Fruit fly (Drosophila melanogaster): ENCODE results near the gene Rdh.

The Rdh gene

dm6 chr3L:3814010-3814833 is 11.0 kb upstream of the Rdh start, which contains the start of gene Scsalpha1:
TSS of gene Scsalpha1 (plus strand) at chr3L:3814211.
- TF ChIP-seq usp (GFP tag; optimal IDR thresholded peaks at IDR 0.05) (no peak), psq (optimal IDR thresholded peaks at IDR 0.05) (no peak), CG8478 (optimal IDR thresholded peaks at IDR 0.05) (no peak), Dll (optimal IDR thresholded peaks at IDR 0.05) (no peak), EcR (GFP tag; optimal IDR thresholded peaks at IDR 0.05) (no peak), pan (optimal IDR thresholded peaks at IDR 0.05) (no peak)

- TF ChIP-seq pan (optimal IDR thresholded peaks at IDR 0.05) (no peak), EcR (GFP tag; optimal IDR thresholded peaks at IDR 0.05) (no peak), CG8478 (optimal IDR thresholded peaks at IDR 0.05) (no peak), usp (GFP tag; optimal IDR thresholded peaks at IDR 0.05) (no peak), psq (optimal IDR thresholded peaks at IDR 0.05) (no peak), Dll (optimal IDR thresholded peaks at IDR 0.05) (no peak)
Observed at dm6 chr3L:3816254-3816653, 9.0 kb upstream of the Rdh start, which contains the start of gene Acp63F. TSS of gene Acp63F (minus strand) at chr3L:3816354.

dm6 chr3L:3816772-3817483 is 8.3 kb upstream of the Rdh start:
- TF ChIP-seq pan (optimal IDR thresholded peaks at IDR 0.05): no peak
- TF ChIP-seq usp (GFP tag; optimal IDR thresholded peaks at IDR 0.05): no peak
- no peak for TF ChIP-seq Dll (optimal IDR thresholded peaks at IDR 0.05)
- no peak for TF ChIP-seq CG8478 (optimal IDR thresholded peaks at IDR 0.05)
- no peak for TF ChIP-seq psq (optimal IDR thresholded peaks at IDR 0.05)
- no peak for TF ChIP-seq EcR (GFP tag; optimal IDR thresholded peaks at IDR 0.05)

dm6 chr3L:3818566-3819325 is 6.5 kb upstream of the Rdh start, which contains the start of gene enc:
TSS of gene enc (plus strand) at chr3L:3818679.
- no peak for TF ChIP-seq psq (optimal IDR thresholded peaks at IDR 0.05)
- no peak for TF ChIP-seq usp (GFP tag; optimal IDR thresholded peaks at IDR 0.05)
- TF ChIP-seq Dll (optimal IDR thresholded peaks at IDR 0.05): no peak
- TF ChIP-seq CG8478 (optimal IDR thresholded peaks at IDR 0.05): no peak
- TF ChIP-seq pan (optimal IDR thresholded peaks at IDR 0.05): no peak
- TF ChIP-seq EcR (GFP tag; optimal IDR thresholded peaks at IDR 0.05): no peak

DNA sequence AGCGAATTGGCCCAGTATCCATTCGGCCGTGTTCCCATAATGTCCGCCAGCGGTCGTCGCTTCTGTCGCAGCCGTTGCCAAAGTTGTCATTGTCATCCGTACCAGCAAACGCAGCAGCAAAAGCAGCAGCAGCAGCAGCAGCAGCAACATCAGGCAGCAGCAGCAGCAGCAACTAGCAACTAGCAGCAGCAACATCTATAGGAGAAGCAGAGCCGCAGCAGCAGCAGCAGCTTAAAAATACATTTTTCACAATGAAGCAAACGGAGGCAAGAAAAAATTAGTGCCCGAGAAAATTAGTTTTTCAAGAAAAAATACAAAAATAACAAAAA is 200 bp downstream of the Rdh start:
- TF ChIP-seq Dll (optimal IDR thresholded peaks at IDR 0.05) (no peak), EcR (GFP tag; optimal IDR thresholded peaks at IDR 0.05) (no peak), psq (optimal IDR thresholded peaks at IDR 0.05) (no peak), usp (GFP tag; optimal IDR thresholded peaks at IDR 0.05) (no peak), CG8478 (optimal IDR thresholded peaks at IDR 0.05) (no peak), pan (optimal IDR thresholded peaks at IDR 0.05) (no peak)

- TF ChIP-seq psq (optimal IDR thresholded peaks at IDR 0.05) (no peak), CG8478 (optimal IDR thresholded peaks at IDR 0.05) (no peak), EcR (GFP tag; optimal IDR thresholded peaks at IDR 0.05) (no peak), usp (GFP tag; optimal IDR thresholded peaks at IDR 0.05) (no peak), pan (optimal IDR thresholded peaks at IDR 0.05) (no peak), Dll (optimal IDR thresholded peaks at IDR 0.05) (no peak)
Observed at dm6 chr3L:3825884-3826283, 635 bp downstream of the Rdh start.

DNA sequence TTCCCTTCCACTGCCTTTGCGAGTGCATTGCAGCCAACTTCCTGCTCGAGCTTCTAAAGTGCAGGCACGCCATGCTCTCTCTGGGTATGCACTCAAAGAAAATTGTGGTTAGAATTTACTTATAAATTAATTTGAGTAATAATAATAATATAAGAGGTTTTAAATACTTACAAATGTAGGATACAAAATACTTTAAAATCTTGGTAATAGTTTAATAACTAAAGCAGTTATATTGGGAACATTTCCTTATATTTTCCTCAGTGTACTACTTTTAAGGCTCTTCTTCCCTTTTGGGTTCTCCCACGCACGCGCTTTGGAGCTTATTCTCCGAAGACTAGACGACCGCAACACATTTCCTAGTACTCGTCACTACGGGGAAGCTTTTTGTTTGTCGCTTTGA is 1.3 kb downstream of the Rdh start:
- no peak for TF ChIP-seq psq (optimal IDR thresholded peaks at IDR 0.05)
- no peak for TF ChIP-seq Dll (optimal IDR thresholded peaks at IDR 0.05)
- TF ChIP-seq EcR (GFP tag; optimal IDR thresholded peaks at IDR 0.05): no peak
- TF ChIP-seq usp (GFP tag; optimal IDR thresholded peaks at IDR 0.05): no peak
- no peak for TF ChIP-seq CG8478 (optimal IDR thresholded peaks at IDR 0.05)
- no peak for TF ChIP-seq pan (optimal IDR thresholded peaks at IDR 0.05)

DNA sequence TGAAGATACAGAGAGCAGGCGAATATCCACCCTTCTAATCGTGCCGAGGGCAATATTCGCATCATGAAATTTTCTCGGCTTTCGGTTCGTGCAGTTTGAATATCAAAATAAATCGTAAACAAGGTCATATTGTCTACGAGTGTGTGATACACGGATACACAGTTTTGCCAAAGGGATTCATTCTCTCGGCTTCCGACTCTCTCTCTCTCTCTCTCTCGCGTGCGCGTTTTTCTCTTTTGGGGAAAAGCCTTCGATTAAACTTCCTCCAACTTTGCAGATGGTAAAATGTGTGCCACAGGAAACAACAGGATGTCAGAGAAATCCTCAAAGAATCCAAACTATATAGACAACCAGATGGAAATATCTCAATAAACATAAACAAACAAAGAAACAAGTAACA is 2.9 kb downstream of the Rdh start:
- no peak for TF ChIP-seq usp (GFP tag; optimal IDR thresholded peaks at IDR 0.05)
- TF ChIP-seq psq (optimal IDR thresholded peaks at IDR 0.05): no peak
- no peak for TF ChIP-seq CG8478 (optimal IDR thresholded peaks at IDR 0.05)
- TF ChIP-seq Dll (optimal IDR thresholded peaks at IDR 0.05): no peak
- no peak for TF ChIP-seq pan (optimal IDR thresholded peaks at IDR 0.05)
- no peak for TF ChIP-seq EcR (GFP tag; optimal IDR thresholded peaks at IDR 0.05)

dm6 chr3L:3842981-3843701 is 17.9 kb downstream of the Rdh start:
- TF ChIP-seq EcR (GFP tag; optimal IDR thresholded peaks at IDR 0.05) (no peak), CG8478 (optimal IDR thresholded peaks at IDR 0.05) (no peak), psq (optimal IDR thresholded peaks at IDR 0.05) (no peak), pan (optimal IDR thresholded peaks at IDR 0.05) (no peak), usp (GFP tag; optimal IDR thresholded peaks at IDR 0.05) (no peak), Dll (optimal IDR thresholded peaks at IDR 0.05) (no peak)

DNA sequence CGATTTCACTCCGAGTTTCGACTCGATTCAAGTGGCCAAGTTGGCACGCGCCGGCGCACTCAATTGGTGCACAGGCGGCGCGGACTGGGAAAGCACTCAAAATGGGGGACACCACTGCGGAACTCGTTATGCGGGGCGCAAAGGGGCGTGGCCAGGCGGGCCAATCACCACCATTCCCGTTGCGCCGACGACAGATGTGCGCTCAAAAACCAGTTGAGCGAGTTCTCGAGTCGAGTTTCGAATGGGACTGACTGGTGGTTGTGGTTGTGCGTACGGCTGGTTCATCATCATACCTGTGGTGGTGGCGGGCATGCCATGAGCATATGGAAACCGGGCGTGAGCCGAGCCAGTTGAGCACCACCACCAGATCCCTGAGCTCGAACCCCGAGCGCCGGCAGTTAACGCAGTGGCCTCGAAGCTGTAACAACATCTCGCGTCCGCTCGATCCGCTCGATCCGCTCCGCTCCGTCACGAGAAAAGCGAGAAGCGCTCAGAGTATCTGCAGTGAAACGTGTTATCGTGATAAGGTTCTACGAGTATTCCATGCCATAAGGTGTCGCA is 20.6 kb downstream of the Rdh start, which contains the start of gene Awh:
Gene Awh, plus strand, starts transcription at position 392 of the 561 bp plus-strand sequence.
- TF ChIP-seq CG8478 (optimal IDR thresholded peaks at IDR 0.05) (no peak), psq (optimal IDR thresholded peaks at IDR 0.05) (no peak), Dll (optimal IDR thresholded peaks at IDR 0.05) (peak; percentile 89), pan (optimal IDR thresholded peaks at IDR 0.05) (no peak), usp (GFP tag; optimal IDR thresholded peaks at IDR 0.05) (no peak)

Measured in whole organism.